Worm (Caenorhabditis elegans): ENCODE results near the gene T13C2.7.
A peak's percentile ranks its signal among the peaks of the same experiment; 100 is the strongest.

Gene T13C2.7

DNA sequence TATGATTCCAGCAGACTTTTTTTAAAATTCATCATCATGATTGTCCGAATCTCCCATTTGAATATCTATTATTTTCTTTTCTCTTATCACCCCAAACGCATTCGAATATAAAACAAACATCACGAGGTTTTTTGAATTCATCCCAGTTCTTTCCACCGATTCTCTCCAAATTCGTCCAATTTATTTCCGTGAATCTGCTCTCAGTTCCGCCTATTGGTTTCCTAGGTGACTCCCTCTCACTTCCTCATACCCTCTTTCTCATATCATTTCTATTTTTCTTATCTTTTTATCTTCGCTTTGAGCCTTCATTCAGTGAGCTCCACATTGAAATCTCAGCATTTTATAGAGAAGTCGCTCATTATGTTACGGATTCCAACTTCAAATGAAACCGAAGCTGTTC lies at the start of gene T13C2.7:
Gene T13C2.7, plus strand, starts transcription at position 301 of the 400 bp plus-strand sequence.
- TF ChIP-seq snu-23 (GFP tag; optimal IDR thresholded peaks at IDR 0.05) (no peak), nhr-71 (tag; optimal IDR thresholded peaks at IDR 0.05) (peak; percentile 14), nhr-90 (tag; optimal IDR thresholded peaks at IDR 0.05; ENCODE audit: poor library complexity) (no peak), fkh-8 (tag; optimal IDR thresholded peaks at IDR 0.05) (peak; percentile 76), efl-1 (optimal IDR thresholded peaks at IDR 0.05) (no peak), efl-1 (GFP tag; optimal IDR thresholded peaks at IDR 0.05 in 1 of 2) (peak in 1 of 2 experiments; percentile 24)

DNA sequence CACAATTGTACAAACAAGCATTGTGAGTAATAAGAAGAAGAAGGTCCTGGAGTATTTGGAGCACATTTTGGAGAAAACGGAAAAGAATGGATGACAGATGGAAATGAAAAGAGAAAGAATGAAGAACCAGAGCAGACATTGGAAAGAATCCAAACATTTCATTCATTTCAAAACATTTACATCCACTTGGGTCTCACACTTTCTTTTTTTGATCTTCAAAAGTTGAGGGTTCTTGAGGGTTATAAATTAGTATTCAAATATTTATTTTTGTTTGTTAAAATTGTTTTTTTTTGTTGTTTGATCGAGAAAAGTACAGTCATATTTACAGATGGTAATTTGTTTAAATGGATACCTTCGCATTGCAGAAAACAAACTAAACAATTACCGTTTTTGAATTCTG lies 45.5 kb upstream of the T13C2.7 start, which contains the start of gene T14B4.9:
Gene T14B4.9, minus strand, starts transcription at position 101 of the 400 bp plus-strand sequence.
- no peak for TF ChIP-seq F16B12.6 (tag; optimal IDR thresholded peaks at IDR 0.05)
- TF ChIP-seq zip-4 (GFP tag; optimal IDR thresholded peaks at IDR 0.05), result no peak
- no peak for TF ChIP-seq Y116A8C.19 (tag; optimal IDR thresholded peaks at IDR 0.05; ENCODE audit: borderline replicate concordance)
- no peak for TF ChIP-seq lin-35 (GFP tag; optimal IDR thresholded peaks at IDR 0.05)
- no peak for TF ChIP-seq ceh-90 (tag; optimal IDR thresholded peaks at IDR 0.05)
- no peak for TF ChIP-seq nhr-28 (tag; optimal IDR thresholded peaks at IDR 0.05)
- TF ChIP-seq C34B4.2 (tag; optimal IDR thresholded peaks at IDR 0.05), result no peak
- no peak for TF ChIP-seq jun-1 (tag; optimal IDR thresholded peaks at IDR 0.05)
- TF ChIP-seq sox-4 (tag; optimal IDR thresholded peaks at IDR 0.05), result no peak
- TF ChIP-seq aly-2 (tag; optimal IDR thresholded peaks at IDR 0.05), result no peak
- no peak for TF ChIP-seq egl-13 (tag; optimal IDR thresholded peaks at IDR 0.05)
- TF ChIP-seq rnt-1 (tag; optimal IDR thresholded peaks at IDR 0.05), result no peak
- TF ChIP-seq elt-2 (tag; optimal IDR thresholded peaks at IDR 0.05), result no peak
- no peak for TF ChIP-seq nhr-85 (tag)
- no peak for TF ChIP-seq ama-1 (optimal IDR thresholded peaks at IDR 0.05)
- no peak for TF ChIP-seq efl-3 (GFP tag; optimal IDR thresholded peaks at IDR 0.05)
- no peak for TF ChIP-seq lin-15B (tag; optimal IDR thresholded peaks at IDR 0.05)
- no peak for TF ChIP-seq fos-1 (tag; optimal IDR thresholded peaks at IDR 0.05)
- TF ChIP-seq ztf-4 (tag; optimal IDR thresholded peaks at IDR 0.05), result no peak

DNA sequence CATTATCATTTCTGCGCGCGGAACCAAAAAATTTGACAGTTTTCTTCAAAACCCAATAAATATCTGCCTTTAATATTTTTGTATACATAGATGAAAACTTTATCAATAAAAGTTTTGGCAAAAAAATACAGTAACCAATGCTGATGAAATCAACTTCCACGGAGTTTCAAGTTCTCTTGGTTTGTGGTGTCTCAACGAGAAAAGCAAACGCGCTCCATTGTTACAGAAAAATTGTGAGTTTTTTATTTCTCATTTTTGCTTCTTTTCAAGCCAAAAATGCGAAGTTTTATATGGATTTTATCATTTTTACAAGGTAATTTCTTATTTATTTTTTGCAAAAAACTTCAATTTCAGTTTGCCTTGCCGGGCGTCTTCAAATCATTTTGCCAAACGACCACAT lies 44.5 kb upstream of the T13C2.7 start, which contains the start of gene T14B4.3:
Gene T14B4.3, plus strand, starts transcription at position 264 of the 400 bp plus-strand sequence.
- TF ChIP-seq nhr-47 (tag; optimal IDR thresholded peaks at IDR 0.05) (peak; percentile 61), mep-1 (tag; optimal IDR thresholded peaks at IDR 0.05) (peak; percentile 57), egl-13 (tag; optimal IDR thresholded peaks at IDR 0.05) (no peak), nhr-71 (tag; optimal IDR thresholded peaks at IDR 0.05) (peak; percentile 73), nhr-76 (tag; optimal IDR thresholded peaks at IDR 0.05) (no peak), lin-15B (tag; optimal IDR thresholded peaks at IDR 0.05) (peak; percentile 78), C16A3.4 (tag; optimal IDR thresholded peaks at IDR 0.05) (peak; percentile 83), nhr-11 (tag; optimal IDR thresholded peaks at IDR 0.05) (no peak), nhr-237 (tag; optimal IDR thresholded peaks at IDR 0.05) (peak; percentile 6), hlh-17 (GFP tag; optimal IDR thresholded peaks at IDR 0.05; ENCODE audit: borderline replicate concordance) (no peak), elt-3 (tag; optimal IDR thresholded peaks at IDR 0.05) (peak in 1 of 6 experiments; percentile 47), lin-35 (GFP tag; optimal IDR thresholded peaks at IDR 0.05) (peak; percentile 57 to 85), F16B12.6 (tag; optimal IDR thresholded peaks at IDR 0.05) (peak; percentile 46), ceh-82 (tag; optimal IDR thresholded peaks at IDR 0.05) (peak in 2 of 3 experiments; percentile 41 to 64), ceh-63 (GFP tag; optimal IDR thresholded peaks at IDR 0.05) (no peak), nhr-90 (tag; optimal IDR thresholded peaks at IDR 0.05; ENCODE audit: poor library complexity) (peak; percentile 59), zip-4 (GFP tag; optimal IDR thresholded peaks at IDR 0.05) (no peak), zag-1 (tag; optimal IDR thresholded peaks at IDR 0.05) (no peak), pax-3 (tag; optimal IDR thresholded peaks at IDR 0.05) (peak; percentile 52), C34B4.2 (tag; optimal IDR thresholded peaks at IDR 0.05) (no peak), swsn-7 (tag; optimal IDR thresholded peaks at IDR 0.05) (peak; percentile 45), snu-23 (GFP tag; optimal IDR thresholded peaks at IDR 0.05) (peak; percentile 60), nhr-19 (GFP tag; conservative IDR thresholded peaks at IDR 0.05) (peak; percentile 31; the same call in 1 of the 2 replicates), unc-86 (tag; optimal IDR thresholded peaks at IDR 0.05) (peak; percentile 14), C04F5.9 (tag; optimal IDR thresholded peaks at IDR 0.05) (peak; percentile 4), xbp-1 (tag; optimal IDR thresholded peaks at IDR 0.05) (peak; percentile 50), ceh-88 (GFP tag; IDR thresholded peaks at IDR 0.05) (0 out of 2 replicates have a peak, but pooled peaks have one; percentile 45), blmp-1 (tag; optimal IDR thresholded peaks at IDR 0.05) (peak; percentile 61), lir-3 (tag; optimal IDR thresholded peaks at IDR 0.05; ENCODE audit: poor library complexity) (peak; percentile 77), fkh-8 (tag; optimal IDR thresholded peaks at IDR 0.05) (peak; percentile 56), grh-1 (GFP tag; IDR thresholded peaks at IDR 0.05) (no peak), tbx-2 (tag; optimal IDR thresholded peaks at IDR 0.05) (peak; percentile 54), skn-1 (tag; optimal IDR thresholded peaks at IDR 0.05) (peak; percentile 43), nhr-85 (tag) (peak; percentile 43), mdl-1 (tag; optimal IDR thresholded peaks at IDR 0.05) (peak in 1 of 2 experiments; percentile 35), ztf-4 (tag; optimal IDR thresholded peaks at IDR 0.05) (no peak)

Data from whole organism, L1 larva.